Worm (Caenorhabditis elegans): ENCODE results near the gene Y48A5A.3.

ce11 chrIV:1959554-1959953, 10.0 kb upstream of the Y48A5A.3 start, which contains the start of gene tdpo-1:
- TF ChIP-seq mdl-1 (tag; optimal IDR thresholded peaks at IDR 0.05) (no peak), lsy-12 (tag; optimal IDR thresholded peaks at IDR 0.05) (no peak), tbx-2 (tag; optimal IDR thresholded peaks at IDR 0.05) (no peak), fos-1 (tag; optimal IDR thresholded peaks at IDR 0.05) (no peak), ztf-4 (tag; optimal IDR thresholded peaks at IDR 0.05) (no peak), ztf-11 (tag; optimal IDR thresholded peaks at IDR 0.05) (no peak)
